Fruit fly (Drosophila melanogaster): Measurements from ENCODE around the gene CG15912.

DNA sequence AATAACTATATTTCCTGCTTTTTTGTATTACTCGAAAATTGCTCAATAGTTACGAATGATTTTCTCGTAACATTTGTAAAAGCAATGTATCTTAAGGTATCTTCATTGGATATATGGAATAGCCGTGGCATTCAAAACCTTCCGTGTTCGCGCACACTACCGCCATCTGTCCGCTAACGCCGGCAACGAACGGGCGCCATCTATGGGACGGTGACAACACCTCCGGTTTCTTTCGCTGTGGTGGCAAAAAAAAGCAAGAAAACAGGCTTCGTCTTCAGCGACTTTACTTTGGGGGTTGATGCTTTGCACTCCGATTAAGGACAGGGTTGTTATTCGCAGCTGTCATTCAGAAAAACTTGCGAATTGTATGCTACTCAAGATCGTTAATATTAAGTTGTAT lies 41.7 kb upstream of the CG15912 start:
- TF ChIP-seq h (optimal IDR thresholded peaks at IDR 0.05) (no peak), psq (optimal IDR thresholded peaks at IDR 0.05) (no peak), ttk (optimal IDR thresholded peaks at IDR 0.05) (no peak), Myc (optimal IDR thresholded peaks at IDR 0.05) (no peak)

All from Kc167 (cell line).